Worm (Caenorhabditis elegans): ENCODE data around the gene W08E12.5.

ce11 chrIV:3338676-3339075 lies 38.1 kb downstream of the W08E12.5 start, which contains the start of gene hrpa-1:
- peak; percentile 86 for TF ChIP-seq ces-1 (GFP tag; optimal IDR thresholded peaks at IDR 0.05)
- peak; percentile 5 for TF ChIP-seq ztf-11 (tag; optimal IDR thresholded peaks at IDR 0.05)
- TF ChIP-seq nhr-237 (tag; optimal IDR thresholded peaks at IDR 0.05): peak; percentile 83
